Fruit fly (Drosophila melanogaster) whole organism, prepupa: ENCODE results near the gene CG42307.

Experiments used
- Blimp-1 ChIP-seq: fragments of 200-800 bp; sonication (Bioruptor generic); optimal IDR thresholded peaks from 3 replicates; lab custom pipeline; 2017; ENCODE audit warnings: missing biosample characterization, missing genetic modification characterization, mild to moderate bottlenecking, moderate library complexity, missing genetic modification reagents
- CG10631 ChIP-seq: fragments of 200-800 bp; sonication (Bioruptor generic); optimal IDR thresholded peaks from 2 replicates; lab custom pipeline; 2016; ENCODE audit warnings: missing biosample characterization, missing genetic modification characterization
- CG10669 ChIP-seq: fragments of 200-800 bp; sonication (Bioruptor generic); optimal IDR thresholded peaks from 3 replicates; lab custom pipeline; 2018; ENCODE audit warnings: missing biosample characterization, mild to moderate bottlenecking, missing genetic modification characterization, moderate library complexity
- CG11294 ChIP-seq: fragments of 200-800 bp; sonication (Bioruptor generic); IDR thresholded peaks from 2 replicates; pipeline ENCODE4 v1.3.6; 2022; ENCODE audit warnings: missing biosample characterization, missing genetic modification characterization
- CG15336 ChIP-seq: fragments of 200-800 bp; sonication (Bioruptor generic); IDR thresholded peaks from 2 replicates; pipeline ENCODE4 v1.3.6; 2022; ENCODE audit warnings: missing biosample characterization, missing genetic modification characterization
- CG16779 ChIP-seq: fragments of 200-800 bp; sonication (Bioruptor generic); optimal IDR thresholded peaks from 3 replicates; lab custom pipeline; 2017; ENCODE audit warnings: missing biosample characterization, mild to moderate bottlenecking, missing genetic modification characterization
- CG3032 ChIP-seq: fragments of 200-800 bp; optimal IDR thresholded peaks from 2 replicates; lab custom pipeline; 2019; ENCODE audit warnings: missing biosample characterization, mild to moderate bottlenecking, missing genetic modification characterization, moderate library complexity
- CG31627 ChIP-seq: fragments of 200-800 bp; sonication (Bioruptor generic); optimal IDR thresholded peaks from 3 replicates; lab custom pipeline; 2016; ENCODE audit warnings: missing biosample characterization, missing genetic modification characterization
- CG32006 ChIP-seq: fragments of 200-800 bp; sonication (Bioruptor generic); optimal IDR thresholded peaks from 3 replicates; lab custom pipeline; 2017; ENCODE audit warnings: missing biosample characterization, mild to moderate bottlenecking, missing genetic modification characterization
- CG34406 ChIP-seq: fragments of 200-800 bp; sonication (Bioruptor generic); optimal IDR thresholded peaks from 3 replicates; lab custom pipeline; 2016; ENCODE audit warnings: missing biosample characterization, missing genetic modification characterization
- CG6163 ChIP-seq: fragments of 200-800 bp; sonication (Bioruptor generic); IDR thresholded peaks from 3 replicates; pipeline ENCODE4 v1.3.6; 2022; ENCODE audit warnings: missing biosample characterization, missing genetic modification characterization
- CG6276 ChIP-seq: fragments of 200-800 bp; sonication (Bioruptor generic); optimal IDR thresholded peaks from 2 replicates; lab custom pipeline; 2017; ENCODE audit warnings: missing biosample characterization, mild to moderate bottlenecking, missing genetic modification characterization
- CG6792 ChIP-seq: fragments of 200-800 bp; sonication (Bioruptor generic); optimal IDR thresholded peaks from 3 replicates; lab custom pipeline; 2016; ENCODE audit warnings: missing biosample characterization, missing genetic modification characterization
- CG6808 ChIP-seq: fragments of 200-800 bp; sonication (Bioruptor generic); optimal IDR thresholded peaks from 3 replicates; lab custom pipeline; 2017; ENCODE audit warnings: missing biosample characterization, missing genetic modification characterization, mild to moderate bottlenecking, moderate library complexity, missing genetic modification reagents
- CG6854 ChIP-seq: fragments of 200-800 bp; sonication (Bioruptor generic); optimal IDR thresholded peaks from 2 replicates; lab custom pipeline; 2017; ENCODE audit warnings: missing biosample characterization, mild to moderate bottlenecking, missing genetic modification characterization
- CG7368 ChIP-seq: fragments of 200-800 bp; sonication (Bioruptor generic); optimal IDR thresholded peaks from 3 replicates; lab custom pipeline; 2016; ENCODE audit warnings: missing biosample characterization, missing genetic modification characterization
- CG8119 ChIP-seq: fragments of 200-800 bp; sonication (Bioruptor generic); IDR thresholded peaks from 3 replicates; pipeline ENCODE4 v1.3.6; 2022; ENCODE audit warnings: missing biosample characterization, missing genetic modification characterization
- CG8319 ChIP-seq: fragments of 200-800 bp; sonication (Bioruptor generic); optimal IDR thresholded peaks from 3 replicates; lab custom pipeline; 2016; ENCODE audit warnings: missing biosample characterization, missing genetic modification characterization
- CG8632 ChIP-seq: fragments of 200-800 bp; sonication (Bioruptor generic); optimal IDR thresholded peaks from 3 replicates; lab custom pipeline; 2016; ENCODE audit warnings: missing biosample characterization, missing genetic modification characterization
- CG9139 ChIP-seq: fragments of 200-800 bp; sonication (Bioruptor generic); optimal IDR thresholded peaks from 3 replicates; lab custom pipeline; 2017; ENCODE audit warnings: missing biosample characterization, mild to moderate bottlenecking, missing genetic modification characterization
- Eip75B ChIP-seq: fragments of 200-800 bp; sonication (Bioruptor generic); optimal IDR thresholded peaks from 3 replicates; lab custom pipeline; 2016; ENCODE audit warnings: missing biosample characterization, missing genetic modification characterization
- Eip78C ChIP-seq: fragments of 200-800 bp; sonication (Bioruptor generic); peaks from one replicate; lab custom pipeline; 2016; ENCODE audit warnings: missing biosample characterization, missing genetic modification characterization
- Hr39 ChIP-seq: fragments of 200-800 bp; sonication (Bioruptor generic); optimal IDR thresholded peaks from 2 replicates; lab custom pipeline; 2016; ENCODE audit warnings: missing biosample characterization, missing genetic modification characterization
- Hr4 ChIP-seq: fragments of 200-800 bp; sonication (Bioruptor generic); optimal IDR thresholded peaks from 3 replicates; lab custom pipeline; 2016; ENCODE audit warnings: missing biosample characterization, missing genetic modification characterization
- Lpt ChIP-seq: fragments of 200-800 bp; sonication (Bioruptor generic); optimal IDR thresholded peaks from 3 replicates; lab custom pipeline; 2016; ENCODE audit warnings: missing biosample characterization, missing genetic modification characterization
- Smox ChIP-seq: fragments of 200-800 bp; sonication (Bioruptor generic); optimal IDR thresholded peaks from 3 replicates; lab custom pipeline; 2016; ENCODE audit warnings: missing biosample characterization, missing genetic modification characterization
- Sox102F ChIP-seq: fragments of 200-800 bp; sonication (Bioruptor generic); optimal IDR thresholded peaks from 2 replicates; lab custom pipeline; 2016; ENCODE audit warnings: missing biosample characterization, mild to moderate bottlenecking, missing genetic modification characterization
- Sox14 ChIP-seq: fragments of 200-800 bp; sonication (Bioruptor generic); optimal IDR thresholded peaks from 3 replicates; lab custom pipeline; 2016; ENCODE audit warnings: missing biosample characterization, missing genetic modification characterization
- achi ChIP-seq: fragments of 200-800 bp; sonication (Bioruptor generic); optimal IDR thresholded peaks from 3 replicates; lab custom pipeline; 2016; ENCODE audit warnings: missing biosample characterization, missing genetic modification characterization
- dac ChIP-seq: fragments of 200-800 bp; sonication (Bioruptor generic); optimal IDR thresholded peaks from 2 replicates; lab custom pipeline; 2017; ENCODE audit warnings: missing biosample characterization, mild to moderate bottlenecking, missing genetic modification characterization
- eg ChIP-seq: fragments of 200-800 bp; sonication (Bioruptor generic); IDR thresholded peaks from 3 replicates; pipeline ENCODE4 v1.3.6; 2022; ENCODE audit warnings: missing biosample characterization, missing genetic modification characterization
- fkh ChIP-seq: fragments of 200-800 bp; sonication (Bioruptor generic); optimal IDR thresholded peaks from 3 replicates; lab custom pipeline; 2017; ENCODE audit warnings: missing biosample characterization, mild to moderate bottlenecking, missing genetic modification characterization, moderate library complexity
- lz ChIP-seq: fragments of 200-800 bp; sonication (Bioruptor generic); optimal IDR thresholded peaks from 3 replicates; lab custom pipeline; 2016; ENCODE audit warnings: missing biosample characterization, missing genetic modification characterization
- net ChIP-seq: fragments of 200-800 bp; sonication (Bioruptor generic); optimal IDR thresholded peaks from 3 replicates; lab custom pipeline; 2016; ENCODE audit warnings: missing biosample characterization, missing genetic modification characterization
- pdm3 ChIP-seq: fragments of 200-800 bp; sonication (Bioruptor generic); optimal IDR thresholded peaks from 3 replicates; lab custom pipeline; 2016; ENCODE audit warnings: missing biosample characterization, missing genetic modification characterization
- spab ChIP-seq: fragments of 200-800 bp; sonication (Bioruptor generic); optimal IDR thresholded peaks from 2 replicates; lab custom pipeline; 2017; ENCODE audit warnings: missing biosample characterization, mild to moderate bottlenecking, missing genetic modification characterization, missing genetic modification reagents
- ss ChIP-seq, 2 experiments: fragments of 200-800 bp; sonication (Bioruptor generic); optimal IDR thresholded peaks; 2 replicates in 1 of 2; 3 replicates in 1 of 2; lab custom pipeline; 2017 to 2018; ENCODE audit warnings: mild to moderate bottlenecking in 2 of 2, missing biosample characterization in 2 of 2, missing genetic modification characterization in 2 of 2, moderate library complexity in 1 of 2
- svp ChIP-seq: fragments of 200-800 bp; sonication (Bioruptor generic); peaks from one replicate; lab custom pipeline; 2016; ENCODE audit warnings: missing biosample characterization, missing genetic modification characterization
- topi ChIP-seq: fragments of 200-800 bp; sonication (Bioruptor generic); optimal IDR thresholded peaks from 3 replicates; lab custom pipeline; 2016; ENCODE audit warnings: missing biosample characterization, missing genetic modification characterization

Gene CG42307

dm6 chr3L:7360324-7360852 lies 31.5 kb downstream of the CG42307 start, which contains the start of gene Sec63 (continued):
- peak; percentile 20 for TF ChIP-seq Sox14 (GFP tag; lab: Kevin White, UChicago)
- no peak for TF ChIP-seq pdm3
- TF ChIP-seq CG7368 (GFP tag; lab: Kevin White, UChicago), result no peak
- peak; percentile 38 for TF ChIP-seq CG10631 (GFP tag; lab: Kevin White, UChicago)
- TF ChIP-seq CG8632 (GFP tag; lab: Kevin White, UChicago), result peak; percentile 56
- TF ChIP-seq, all 60 proteins: peak for 25

dm6 chr3L:7361095-7361522 lies 32.2 kb downstream of the CG42307 start:
- TF ChIP-seq CG34406 (GFP tag; lab: Kevin White, UChicago) (peak; percentile 5), CG15336 (peak; percentile 68), CG32006 (peak; percentile 18), dac (GFP tag; lab: Kevin White, UChicago) (peak; percentile 0), Hr39 (GFP tag; lab: Kevin White, UChicago) (no peak), Eip78C (GFP tag; lab: Kevin White, UChicago) (peak; percentile 60), CG8632 (GFP tag; lab: Kevin White, UChicago) (no peak), CG10669 (peak; percentile 21), Hr4 (GFP tag; lab: Kevin White, UChicago) (peak; percentile 50), Smox (no peak), Sox102F (GFP tag; lab: Kevin White, UChicago) (no peak), spab (GFP tag; lab: Kevin White, UChicago) (peak; percentile 28), CG6808 (GFP tag; lab: Kevin White, UChicago) (peak; percentile 82), CG16779 (tag; lab: Kevin White, UChicago) (peak; percentile 52), CG8119 (GFP tag; lab: Robert Waterston, UW) (peak; percentile 64; the same call in 2 of the 3 replicates), Eip75B (no peak), CG8319 (GFP tag; lab: Kevin White, UChicago) (peak; percentile 20), Blimp-1 (no peak), topi (GFP tag; lab: Kevin White, UChicago) (peak; percentile 23), CG11294 (no peak), CG6276 (GFP tag; lab: Kevin White, UChicago) (peak; percentile 62), achi (GFP tag; lab: Kevin White, UChicago) (peak; percentile 5), CG9139 (GFP tag; lab: Kevin White, UChicago) (peak; percentile 51), CG7368 (GFP tag; lab: Kevin White, UChicago) (peak; percentile 53), eg (peak; percentile 74; the same call in 2 of the 3 replicates), CG6854 (GFP tag; lab: Kevin White, UChicago) (peak; percentile 39), CG3032 (no peak), net (GFP tag; lab: Kevin White, UChicago) (peak; percentile 35), Lpt (peak; percentile 19), CG31627 (GFP tag; lab: Kevin White, UChicago) (no peak), CG6163 (GFP tag; lab: Robert Waterston, UW) (no peak; the same call in 1 of the 3 replicates), lz (GFP tag; lab: Kevin White, UChicago) (no peak), CG6792 (GFP tag; lab: Kevin White, UChicago) (no peak), svp (GFP tag; lab: Kevin White, UChicago) (peak; percentile 95), ss (GFP tag; optimal IDR thresholded peaks at IDR 0.05; lab: Kevin White, UChicago) (peak; percentile 23 to 47)

- peak; percentile 57 for TF ChIP-seq fkh (GFP tag; lab: Kevin White, UChicago)
- TF ChIP-seq Eip78C (GFP tag; lab: Kevin White, UChicago), result no peak
- TF ChIP-seq, all 60 proteins: peak for 1
Measured at dm6 chr3L:7364717-7365278, 35.9 kb downstream of the CG42307 start.
